Worm (Caenorhabditis elegans) whole organism, L2 larva: ENCODE data around the gene rbr-2.

Experiments used
- C34F6.9 ChIP-seq: fragments of 150-350 bp; optimal IDR thresholded peaks from 2 replicates; lab custom pipeline; 2014; ENCODE audit warnings: missing biosample characterization, missing genetic modification characterization
- F13H6.1 ChIP-seq: sonication (generic microtip); optimal IDR thresholded peaks from 2 replicates; lab custom pipeline; 2016; ENCODE audit warnings: missing genetic modification characterization, missing compliant biosample characterization
- R02D3.7 ChIP-seq: fragments of 150-350 bp; optimal IDR thresholded peaks from 2 replicates; lab custom pipeline; 2014; ENCODE audit warnings: missing biosample characterization, missing genetic modification characterization
- Y55F3AM.14 ChIP-seq: fragments of 200-800 bp; sonication (Bioruptor generic); optimal IDR thresholded peaks from 2 replicates; lab custom pipeline; 2018; ENCODE audit warnings: mild to moderate bottlenecking, missing genetic modification characterization, missing compliant biosample characterization
- ZK546.5 ChIP-seq: sonication (generic microtip); optimal IDR thresholded peaks from 2 replicates; lab custom pipeline; 2017; ENCODE audit warnings: missing biosample characterization, missing genetic modification characterization
- alr-1 ChIP-seq: fragments of 150-350 bp; optimal IDR thresholded peaks from 2 replicates; lab custom pipeline; 2014; ENCODE audit warnings: missing biosample characterization, missing genetic modification characterization
- aly-2 ChIP-seq: fragments of 150-350 bp; optimal IDR thresholded peaks from 2 replicates; lab custom pipeline; 2014; ENCODE audit warnings: missing biosample characterization, missing genetic modification characterization
- ama-1 ChIP-seq: fragments of 150-350 bp; optimal IDR thresholded peaks from 2 replicates; lab custom pipeline; 2018; ENCODE audit warnings: inconsistent platforms
- blmp-1 ChIP-seq: sonication (generic microtip); optimal IDR thresholded peaks from 2 replicates; lab custom pipeline; 2017; ENCODE audit warnings: missing genetic modification characterization, mild to moderate bottlenecking, missing compliant biosample characterization, antibody characterized with exemption, moderate library complexity; ENCODE audit not compliant: insufficient read depth
- ceh-16 ChIP-seq: fragments of 150-350 bp; optimal IDR thresholded peaks from 2 replicates; lab custom pipeline; 2014; ENCODE audit warnings: missing biosample characterization, missing genetic modification characterization
- ceh-82 ChIP-seq: fragments of 150-350 bp; optimal IDR thresholded peaks from 2 replicates; lab custom pipeline; 2014; ENCODE audit warnings: missing biosample characterization, missing genetic modification characterization
- crh-2 ChIP-seq: sonication (generic microtip); optimal IDR thresholded peaks from 2 replicates; lab custom pipeline; 2017; ENCODE audit warnings: missing biosample characterization, missing genetic modification characterization
- dmd-4 ChIP-seq: sonication (generic microtip); optimal IDR thresholded peaks from 2 replicates; lab custom pipeline; 2017; ENCODE audit warnings: missing biosample characterization, missing genetic modification characterization
- egl-27 ChIP-seq: sonication (generic microtip); optimal IDR thresholded peaks from 3 replicates; lab custom pipeline; 2017; ENCODE audit warnings: missing biosample characterization, missing genetic modification reagents, missing genetic modification characterization
- elt-1 ChIP-seq: fragments of 150-350 bp; optimal IDR thresholded peaks from 2 replicates; lab custom pipeline; 2014; ENCODE audit warnings: missing biosample characterization, missing genetic modification characterization
- elt-3 ChIP-seq: sonication (generic microtip); optimal IDR thresholded peaks from 2 replicates; lab custom pipeline; 2017; ENCODE audit warnings: missing biosample characterization, missing genetic modification characterization
- fos-1 ChIP-seq: fragments of 150-350 bp; optimal IDR thresholded peaks from 2 replicates; lab custom pipeline; 2014; ENCODE audit warnings: missing biosample characterization, missing genetic modification characterization
- gmeb-1 ChIP-seq: fragments of 150-350 bp; optimal IDR thresholded peaks from 2 replicates; lab custom pipeline; 2014; ENCODE audit warnings: missing biosample characterization, missing genetic modification characterization
- lin-11 ChIP-seq: fragments of 150-350 bp; sonication (generic microtip); optimal IDR thresholded peaks from 2 replicates; lab custom pipeline; 2014; ENCODE audit warnings: missing biosample characterization, missing genetic modification characterization, inconsistent platforms, mixed read lengths
- lin-13 ChIP-seq: fragments of 150-350 bp; optimal IDR thresholded peaks from 2 replicates; lab custom pipeline; 2014; ENCODE audit warnings: missing biosample characterization, missing genetic modification reagents, missing genetic modification characterization
- lin-39 ChIP-seq: fragments of 150-350 bp; optimal IDR thresholded peaks from 2 replicates; lab custom pipeline; 2014; ENCODE audit warnings: missing biosample characterization, missing genetic modification reagents, missing genetic modification characterization
- lsy-2 ChIP-seq, 2 experiments: fragments of 150-350 bp in 1 of 2; sonication (generic microtip) in 1 of 2; optimal IDR thresholded peaks; 2 replicates each; lab custom pipeline; 2014 to 2017; ENCODE audit warnings: missing biosample characterization in 2 of 2, missing genetic modification characterization in 2 of 2
- mab-5 ChIP-seq: fragments of 150-350 bp; optimal IDR thresholded peaks from 2 replicates; lab custom pipeline; 2014; ENCODE audit warnings: missing biosample characterization, missing genetic modification characterization
- mbf-1 ChIP-seq: sonication (generic microtip); optimal IDR thresholded peaks from 2 replicates; lab custom pipeline; 2017; ENCODE audit warnings: missing biosample characterization, missing genetic modification characterization
- mdl-1 ChIP-seq, 2 experiments: fragments of 150-350 bp in 1 of 2; sonication (generic microtip) in 1 of 2; optimal IDR thresholded peaks; 2 replicates each; lab custom pipeline; 2017; ENCODE audit warnings: missing biosample characterization in 2 of 2, missing genetic modification characterization in 2 of 2
- nhr-10 ChIP-seq: sonication (generic microtip); optimal IDR thresholded peaks from 2 replicates; lab custom pipeline; 2017; ENCODE audit warnings: missing biosample characterization, missing genetic modification characterization
- nhr-11 ChIP-seq: fragments of 150-350 bp; optimal IDR thresholded peaks from 2 replicates; lab custom pipeline; 2014; ENCODE audit warnings: missing biosample characterization, missing genetic modification characterization
- nhr-12 ChIP-seq: fragments of 150-350 bp; optimal IDR thresholded peaks from 2 replicates; lab custom pipeline; 2014; ENCODE audit warnings: missing biosample characterization, missing genetic modification characterization
- nhr-129 ChIP-seq: fragments of 150-350 bp; optimal IDR thresholded peaks from 2 replicates; lab custom pipeline; 2014; ENCODE audit warnings: missing biosample characterization, missing genetic modification characterization
- nhr-21 ChIP-seq: fragments of 150-350 bp; optimal IDR thresholded peaks from 2 replicates; lab custom pipeline; 2014; ENCODE audit warnings: missing biosample characterization, missing genetic modification characterization
- nhr-23 ChIP-seq: fragments of 150-350 bp; optimal IDR thresholded peaks from 2 replicates; lab custom pipeline; 2014; ENCODE audit warnings: missing biosample characterization, missing genetic modification reagents, missing genetic modification characterization
- nhr-237 ChIP-seq: fragments of 150-350 bp; optimal IDR thresholded peaks from 2 replicates; lab custom pipeline; 2014; ENCODE audit warnings: missing biosample characterization, missing genetic modification characterization
- nhr-25 ChIP-seq: fragments of 150-350 bp; sonication (generic microtip); optimal IDR thresholded peaks from 3 replicates; lab custom pipeline; 2014; ENCODE audit warnings: missing biosample characterization, missing genetic modification characterization
- nhr-6 ChIP-seq: fragments of 150-350 bp; optimal IDR thresholded peaks from 2 replicates; lab custom pipeline; 2014; ENCODE audit warnings: missing biosample characterization, missing genetic modification characterization
- nhr-77 ChIP-seq: fragments of 150-350 bp; optimal IDR thresholded peaks from 2 replicates; lab custom pipeline; 2014; ENCODE audit warnings: missing biosample characterization, missing genetic modification characterization
- peb-1 ChIP-seq: fragments of 150-350 bp; optimal IDR thresholded peaks from 2 replicates; lab custom pipeline; 2014; ENCODE audit warnings: missing biosample characterization, missing genetic modification characterization
- sem-4 ChIP-seq: fragments of 150-350 bp; optimal IDR thresholded peaks from 2 replicates; lab custom pipeline; 2014; ENCODE audit warnings: missing biosample characterization, missing genetic modification reagents, missing genetic modification characterization
- skn-1 ChIP-seq: sonication (generic microtip); optimal IDR thresholded peaks from 2 replicates; lab custom pipeline; 2017; ENCODE audit warnings: missing biosample characterization, missing genetic modification characterization
- sma-3 ChIP-seq: sonication (generic microtip); optimal IDR thresholded peaks from 2 replicates; lab custom pipeline; 2016; ENCODE audit warnings: missing genetic modification reagents, missing genetic modification characterization, missing compliant biosample characterization
- sma-9 ChIP-seq, 2 experiments: fragments of 150-350 bp in 1 of 2; sonication (generic microtip) in 1 of 2; optimal IDR thresholded peaks; 2 replicates each; lab custom pipeline; 2014 to 2016; ENCODE audit warnings: missing genetic modification characterization in 2 of 2, mild to moderate bottlenecking in 1 of 2, missing biosample characterization in 1 of 2, missing compliant biosample characterization in 1 of 2, missing genetic modification reagents in 1 of 2, moderate library complexity in 1 of 2
- snpc-4 ChIP-seq: fragments of 150-350 bp; optimal IDR thresholded peaks from 2 replicates; lab custom pipeline; 2014; ENCODE audit warnings: missing biosample characterization, missing genetic modification characterization
- unc-39 ChIP-seq: fragments of 150-350 bp; optimal IDR thresholded peaks from 2 replicates; lab custom pipeline; 2014; ENCODE audit warnings: missing biosample characterization, missing genetic modification characterization
- unc-55 ChIP-seq: fragments of 150-350 bp; sonication (generic microtip); optimal IDR thresholded peaks from 3 replicates; lab custom pipeline; 2014; ENCODE audit warnings: missing biosample characterization, missing genetic modification reagents, missing genetic modification characterization
- unc-62 ChIP-seq: fragments of 150-350 bp; optimal IDR thresholded peaks from 2 replicates; lab custom pipeline; 2014; ENCODE audit warnings: missing biosample characterization, missing genetic modification reagents, missing genetic modification characterization
- zag-1 ChIP-seq: fragments of 150-350 bp; optimal IDR thresholded peaks from 2 replicates; lab custom pipeline; 2014; ENCODE audit warnings: missing biosample characterization, missing genetic modification characterization
- ztf-1 ChIP-seq: fragments of 200-800 bp; sonication (Bioruptor generic); conservative IDR thresholded peaks from 2 replicates; pipeline ENCODE4 v1.3.6; 2022; ENCODE audit warnings: missing genetic modification characterization, missing compliant biosample characterization
- ztf-11 ChIP-seq: sonication (generic microtip); optimal IDR thresholded peaks from 2 replicates; lab custom pipeline; 2017; ENCODE audit warnings: missing biosample characterization, missing genetic modification characterization
- ztf-4 ChIP-seq: fragments of 150-350 bp; optimal IDR thresholded peaks from 2 replicates; lab custom pipeline; 2014; ENCODE audit warnings: missing biosample characterization, missing genetic modification characterization

The rbr-2 gene

ce11 chrIV:10915388-10915787, 4.5 kb upstream of the rbr-2 start, which contains the start of gene ZK593.3:
TSS of gene ZK593.3 (plus strand) at chrIV:10915688.
- TF ChIP-seq C34F6.9, result no peak
- TF ChIP-seq lin-13 (GFP tag; lab: Kevin White, UChicago), result no peak
- TF ChIP-seq sma-3 (GFP tag; lab: Kevin White, UChicago), result no peak
- TF ChIP-seq mab-5 (tag; lab: Kevin White, UChicago), result no peak

- TF ChIP-seq nhr-10 (tag; lab: Kevin White, UChicago), result no peak
- peak; percentile 69 for TF ChIP-seq ceh-16 (tag; lab: Kevin White, UChicago)
- TF ChIP-seq sma-9 (GFP tag; optimal IDR thresholded peaks at IDR 0.05; lab: Kevin White, UChicago), result no peak
- no peak for TF ChIP-seq sma-9 (tag; optimal IDR thresholded peaks at IDR 0.05; lab: Kevin White, UChicago)
- TF ChIP-seq elt-1 (tag; lab: Kevin White, UChicago), result peak; percentile 49
- TF ChIP-seq nhr-237 (tag; lab: Kevin White, UChicago), result no peak
Observed at ce11 chrIV:10916134-10916533, 3.7 kb upstream of the rbr-2 start.

DNA sequence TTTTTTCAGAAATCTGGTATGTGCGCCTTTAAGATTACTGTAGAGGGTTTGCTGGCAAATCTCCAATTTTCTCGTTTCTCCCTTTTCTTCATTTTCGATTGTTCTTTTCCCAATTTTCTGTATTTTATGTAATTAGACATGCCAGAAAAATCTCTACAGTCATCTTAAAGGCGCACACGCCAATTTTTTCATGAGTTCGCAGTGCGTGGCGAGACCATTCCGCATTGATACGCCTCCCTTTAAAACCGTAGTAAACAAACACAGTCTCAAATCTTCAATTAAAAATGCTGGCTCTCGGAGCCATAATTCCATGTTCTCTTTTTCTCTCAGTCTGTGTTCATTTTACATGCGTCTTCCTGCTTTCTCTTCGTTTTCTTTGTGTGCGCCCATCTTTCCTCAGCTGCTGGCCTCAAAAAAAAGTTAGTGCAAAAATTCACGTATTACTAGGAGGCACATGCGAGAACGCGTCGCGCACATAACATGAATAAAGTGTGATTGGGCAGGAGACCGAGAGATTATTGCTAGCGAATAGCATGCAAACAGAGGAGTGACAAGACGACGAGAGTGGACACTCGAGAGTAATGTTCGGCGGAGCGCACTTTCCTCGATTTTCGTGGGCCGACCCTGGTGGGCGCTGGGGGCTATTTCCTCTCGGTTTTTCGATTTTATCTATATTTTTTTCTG, 851 bp upstream of the rbr-2 start:
- TF ChIP-seq nhr-23 (tag; lab: Kevin White, UChicago), result no peak
- peak; percentile 11 for TF ChIP-seq nhr-10 (tag; lab: Kevin White, UChicago)
- no peak for TF ChIP-seq elt-3 (tag; lab: Kevin White, UChicago)
- TF ChIP-seq sem-4, result peak; percentile 58
- TF ChIP-seq ztf-11 (tag; lab: Kevin White, UChicago), result no peak
- no peak for TF ChIP-seq skn-1 (tag; lab: Kevin White, UChicago)
- peak; percentile 60 for TF ChIP-seq nhr-6 (tag; lab: Kevin White, UChicago)
- no peak for TF ChIP-seq unc-39
- TF ChIP-seq fos-1, result peak; percentile 58
- TF ChIP-seq ceh-16 (tag; lab: Kevin White, UChicago), result peak; percentile 45
- TF ChIP-seq aly-2 (tag; lab: Kevin White, UChicago), result no peak
- no peak for TF ChIP-seq lin-39
- TF ChIP-seq snpc-4 (tag; lab: Kevin White, UChicago), result peak; percentile 57
- peak; percentile 96 for TF ChIP-seq C34F6.9
- TF ChIP-seq ama-1 (lab: Kevin White, UChicago), result peak; percentile 74
- TF ChIP-seq ztf-1, result no peak
- peak; percentile 40 for TF ChIP-seq blmp-1 (tag; lab: Kevin White, UChicago)
- TF ChIP-seq egl-27 (tag; lab: Kevin White, UChicago), result peak; percentile 51
- TF ChIP-seq nhr-129, result peak; percentile 87
- TF ChIP-seq sma-9 (GFP tag; optimal IDR thresholded peaks at IDR 0.05; lab: Kevin White, UChicago), result peak; percentile 72
- TF ChIP-seq sma-9 (tag; optimal IDR thresholded peaks at IDR 0.05; lab: Kevin White, UChicago), result no peak
- TF ChIP-seq ZK546.5 (tag; lab: Kevin White, UChicago), result no peak
- TF ChIP-seq elt-1 (tag; lab: Kevin White, UChicago), result no peak
- peak; percentile 40 to 80 for TF ChIP-seq lsy-2 (tag; optimal IDR thresholded peaks at IDR 0.05; lab: Kevin White, UChicago)
- peak; percentile 65 for TF ChIP-seq gmeb-1 (tag; lab: Kevin White, UChicago)
- TF ChIP-seq mab-5 (tag; lab: Kevin White, UChicago), result peak; percentile 84
- TF ChIP-seq ztf-4 (tag; lab: Kevin White, UChicago), result peak; percentile 26
- peak; percentile 87 for TF ChIP-seq lin-11 (tag; lab: Kevin White, UChicago)
- TF ChIP-seq peb-1 (tag; lab: Kevin White, UChicago), result no peak
- TF ChIP-seq ceh-82 (tag; lab: Kevin White, UChicago), result peak; percentile 19
- no peak for TF ChIP-seq mbf-1
- peak; percentile 37 for TF ChIP-seq zag-1
- no peak for TF ChIP-seq unc-62 (GFP tag; lab: Kevin White, UChicago)
- peak; percentile 92 for TF ChIP-seq F13H6.1 (tag; lab: Kevin White, UChicago)
- TF ChIP-seq nhr-237 (tag; lab: Kevin White, UChicago), result no peak
- TF ChIP-seq mdl-1 (tag; optimal IDR thresholded peaks at IDR 0.05; lab: Kevin White, UChicago), result peak in 1 of 2 experiments; percentile 77
- TF ChIP-seq nhr-77 (tag; lab: Kevin White, UChicago), result no peak
- no peak for TF ChIP-seq nhr-12 (tag; lab: Kevin White, UChicago)
- TF ChIP-seq nhr-25, result peak; percentile 58
- no peak for TF ChIP-seq alr-1 (tag; lab: Kevin White, UChicago)
- TF ChIP-seq Y55F3AM.14 (GFP tag; lab: Kevin White, UChicago), result peak; percentile 17
- no peak for TF ChIP-seq nhr-11
- no peak for TF ChIP-seq dmd-4 (tag; lab: Kevin White, UChicago)
- peak; percentile 82 for TF ChIP-seq unc-55
- TF ChIP-seq crh-2 (tag; lab: Kevin White, UChicago), result peak; percentile 84
- TF ChIP-seq R02D3.7 (tag; lab: Kevin White, UChicago), result no peak
- peak; percentile 50 for TF ChIP-seq lin-13 (GFP tag; lab: Kevin White, UChicago)
- peak; percentile 61 for TF ChIP-seq nhr-21 (tag; lab: Kevin White, UChicago)
